Worm (Caenorhabditis elegans): ENCODE data around the gene wdr-54.
A peak's percentile ranks its signal among the peaks of the same experiment; 100 is the strongest.

- TF ChIP-seq F26F4.8 (GFP tag; conservative IDR thresholded peaks at IDR 0.05): no peak
- TF ChIP-seq mdl-1 (tag; optimal IDR thresholded peaks at IDR 0.05): peak; percentile 61 to 85
- no peak for TF ChIP-seq rbr-2 (tag; optimal IDR thresholded peaks at IDR 0.05)
- peak in 1 of 2 experiments; percentile 35 for TF ChIP-seq lsy-2 (tag; optimal IDR thresholded peaks at IDR 0.05)
- TF ChIP-seq snpc-4 (tag; optimal IDR thresholded peaks at IDR 0.05): no peak
Observed at ce11 chrX:864293-864731, 35.6 kb downstream of the wdr-54 start.
